Worm (Caenorhabditis elegans): Measurements from ENCODE around the gene cam-1.

The cam-1 gene

DNA sequence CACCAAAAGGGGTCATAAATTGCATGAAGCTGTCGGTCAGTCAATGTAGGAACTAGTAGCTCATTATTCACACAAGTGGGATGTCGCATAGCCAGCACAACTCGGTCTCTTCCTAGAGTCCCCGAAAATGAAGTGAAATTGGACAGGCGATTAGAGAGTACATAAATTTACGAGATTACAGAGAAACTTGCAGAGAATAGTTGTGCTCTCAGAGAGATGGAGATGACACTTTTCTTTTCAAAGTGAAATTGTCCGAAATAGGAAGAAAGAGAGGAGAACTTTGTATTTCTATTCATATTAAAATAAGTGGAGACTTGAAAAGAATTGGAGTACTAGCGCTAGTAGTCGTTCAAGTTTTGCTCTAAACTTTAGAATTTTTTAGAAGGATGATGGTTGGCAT lies 4.5 kb downstream of the cam-1 start:
- TF ChIP-seq hlh-6 (tag; optimal IDR thresholded peaks at IDR 0.05) (no peak), ahr-1 (tag; optimal IDR thresholded peaks at IDR 0.05) (no peak), ceh-14 (tag; optimal IDR thresholded peaks at IDR 0.05) (no peak), nfya-1 (tag; optimal IDR thresholded peaks at IDR 0.05) (no peak), fax-1 (tag; optimal IDR thresholded peaks at IDR 0.05) (no peak), npax-4 (tag; optimal IDR thresholded peaks at IDR 0.05) (no peak), nhr-11 (tag; optimal IDR thresholded peaks at IDR 0.05) (no peak), odd-2 (tag; optimal IDR thresholded peaks at IDR 0.05) (no peak), syd-9 (tag; optimal IDR thresholded peaks at IDR 0.05) (no peak), rnt-1 (tag; optimal IDR thresholded peaks at IDR 0.05) (no peak), pros-1 (tag; optimal IDR thresholded peaks at IDR 0.05) (no peak), ceh-34 (tag; optimal IDR thresholded peaks at IDR 0.05) (peak; percentile 27), unc-42 (tag; optimal IDR thresholded peaks at IDR 0.05) (peak; percentile 65), ceh-18 (tag; optimal IDR thresholded peaks at IDR 0.05) (no peak), unc-55 (GFP tag; optimal IDR thresholded peaks at IDR 0.05) (peak; percentile 4), ztf-16 (tag; optimal IDR thresholded peaks at IDR 0.05) (no peak), Y22D7AL.16 (tag; optimal IDR thresholded peaks at IDR 0.05) (no peak)

DNA sequence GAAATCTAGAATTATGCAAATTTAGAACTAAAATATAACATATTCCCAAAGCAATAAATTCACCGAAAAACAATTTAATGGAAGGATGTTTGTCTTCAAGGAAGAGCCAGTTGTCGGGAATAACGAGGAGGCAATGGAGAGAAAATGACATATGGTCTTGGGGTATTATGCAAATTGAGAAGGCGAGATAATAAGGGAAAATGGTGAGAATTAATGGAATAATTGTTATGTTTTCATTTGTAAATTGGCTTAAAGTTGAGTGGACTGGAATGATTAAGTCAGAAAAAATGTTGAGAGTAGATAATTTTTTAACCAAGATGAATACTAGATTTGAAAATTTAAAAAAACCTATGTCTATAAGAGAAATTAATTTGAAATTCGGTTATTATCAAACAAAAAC lies 5.3 kb downstream of the cam-1 start:
- TF ChIP-seq tbx-2 (tag; optimal IDR thresholded peaks at IDR 0.05) (peak; percentile 5), ceh-31 (tag; optimal IDR thresholded peaks at IDR 0.05) (peak; percentile 3), unc-3 (GFP tag; conservative IDR thresholded peaks at IDR 0.05) (no peak), unc-3 (tag; optimal IDR thresholded peaks at IDR 0.05) (no peak), unc-42 (tag; optimal IDR thresholded peaks at IDR 0.05) (peak; percentile 73), ets-4 (tag; optimal IDR thresholded peaks at IDR 0.05) (no peak), pha-4 (tag; optimal IDR thresholded peaks at IDR 0.05) (no peak), ceh-45 (GFP tag; IDR thresholded peaks at IDR 0.05) (no peak), ceh-18 (tag; optimal IDR thresholded peaks at IDR 0.05) (no peak), F13H6.1 (tag; optimal IDR thresholded peaks at IDR 0.05) (no peak)

DNA sequence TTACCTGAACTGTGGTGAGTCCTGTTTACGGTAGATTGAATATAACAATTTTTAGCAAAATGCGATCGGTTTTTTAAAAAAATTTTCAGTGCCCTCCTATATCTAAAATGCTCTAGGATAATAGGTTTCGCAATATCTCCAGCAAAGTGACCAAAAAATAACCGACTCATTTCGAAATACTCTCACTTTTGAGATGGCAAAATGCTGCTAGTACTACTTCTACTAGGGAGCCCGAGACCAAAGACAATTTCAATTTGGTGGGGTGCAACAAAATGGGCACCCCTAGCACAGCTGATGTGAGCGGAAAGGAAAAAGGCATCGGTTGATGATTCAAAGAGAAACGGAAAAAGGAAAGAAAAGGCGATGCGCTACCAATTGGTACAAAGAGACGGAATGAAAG lies 6.6 kb downstream of the cam-1 start:
- TF ChIP-seq ceh-30 (tag; optimal IDR thresholded peaks at IDR 0.05) (no peak), C08G9.2 (tag; optimal IDR thresholded peaks at IDR 0.05) (no peak), ceh-9 (tag; optimal IDR thresholded peaks at IDR 0.05) (no peak), T23F11.4 (GFP tag; optimal IDR thresholded peaks at IDR 0.05) (no peak), dve-1 (tag; optimal IDR thresholded peaks at IDR 0.05) (no peak), ceh-6 (GFP tag; optimal IDR thresholded peaks at IDR 0.05) (no peak), K02D7.2 (tag; optimal IDR thresholded peaks at IDR 0.05) (no peak), rnt-1 (tag; optimal IDR thresholded peaks at IDR 0.05) (no peak), npax-4 (tag; optimal IDR thresholded peaks at IDR 0.05) (no peak), dmd-4 (tag; optimal IDR thresholded peaks at IDR 0.05; ENCODE audit: borderline replicate concordance) (no peak), eyg-1 (tag; optimal IDR thresholded peaks at IDR 0.05) (no peak), ztf-16 (tag; optimal IDR thresholded peaks at IDR 0.05) (no peak), fax-1 (tag; optimal IDR thresholded peaks at IDR 0.05) (no peak)

DNA sequence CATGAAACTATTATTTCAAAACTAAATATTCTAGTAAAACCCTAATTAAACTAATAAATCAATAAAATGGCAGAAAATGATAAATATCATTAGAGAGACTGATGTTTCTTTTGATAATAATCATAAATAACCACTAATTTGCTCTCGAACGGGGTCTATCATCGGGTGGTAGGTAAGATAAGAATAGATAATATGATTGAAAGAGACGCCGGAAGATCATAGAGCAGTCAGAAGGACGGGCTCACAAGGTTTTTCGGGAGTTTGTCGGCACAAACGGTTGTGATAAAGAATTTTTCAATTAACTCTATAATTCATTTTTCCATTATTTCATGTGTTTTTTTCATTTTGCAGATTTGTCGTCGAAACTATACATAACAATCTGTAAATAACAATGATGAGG lies 9.0 kb downstream of the cam-1 start:
- TF ChIP-seq elt-2 (tag; optimal IDR thresholded peaks at IDR 0.05) (peak; percentile 90), ets-4 (tag; optimal IDR thresholded peaks at IDR 0.05) (no peak), unc-55 (GFP tag; optimal IDR thresholded peaks at IDR 0.05) (peak; percentile 13)

DNA sequence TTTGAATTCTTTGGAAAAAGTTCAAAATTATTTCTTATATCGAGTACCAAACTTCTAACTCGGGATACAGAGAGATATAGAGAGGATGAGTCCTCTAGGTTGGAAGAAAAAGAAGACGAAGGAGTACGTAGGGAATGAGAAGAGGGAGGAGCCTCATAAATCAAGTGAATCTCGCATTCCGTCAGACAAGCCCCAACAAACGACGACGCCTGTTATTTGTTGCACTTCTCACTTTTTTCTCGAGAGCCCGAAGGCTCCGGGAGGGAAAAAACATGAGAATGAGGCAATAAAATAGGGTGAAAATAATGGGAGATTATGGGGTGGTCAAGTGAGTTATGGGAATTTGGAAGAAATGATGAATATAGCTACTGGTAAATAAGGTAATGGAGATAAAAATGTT lies 10.4 kb downstream of the cam-1 start:
- TF ChIP-seq unc-55 (GFP tag; optimal IDR thresholded peaks at IDR 0.05): peak; percentile 45
- TF ChIP-seq fkh-6 (tag; optimal IDR thresholded peaks at IDR 0.05): no peak
- no peak for TF ChIP-seq tbx-7 (tag; optimal IDR thresholded peaks at IDR 0.05)
- TF ChIP-seq lim-6 (tag; optimal IDR thresholded peaks at IDR 0.05): no peak
- TF ChIP-seq ceh-34 (tag; optimal IDR thresholded peaks at IDR 0.05): no peak
- no peak for TF ChIP-seq ahr-1 (tag; optimal IDR thresholded peaks at IDR 0.05)
- TF ChIP-seq dmd-4 (tag; optimal IDR thresholded peaks at IDR 0.05; ENCODE audit: borderline replicate concordance): no peak
- no peak for TF ChIP-seq rnt-1 (tag; optimal IDR thresholded peaks at IDR 0.05)
